Worm (Caenorhabditis elegans) whole organism, young adult: ENCODE data around the gene dyci-1.

Experiments used
- B0019.2 ChIP-seq: fragments of 200-800 bp; sonication (Bioruptor generic); conservative IDR thresholded peaks from 2 replicates; pipeline ENCODE4 v1.3.6; 2022; ENCODE audit warnings: missing genetic modification reagents, missing genetic modification characterization, missing compliant biosample characterization
- C17E4.6 ChIP-seq: fragments of 200-800 bp; sonication (Bioruptor generic); IDR thresholded peaks from 2 replicates; pipeline ENCODE4 v1.3.6; 2022; ENCODE audit warnings: missing genetic modification reagents, missing genetic modification characterization, missing compliant biosample characterization
- F10E7.11 ChIP-seq: sonication (generic microtip); optimal IDR thresholded peaks from 2 replicates; lab custom pipeline; 2017; ENCODE audit warnings: mild to moderate bottlenecking, missing genetic modification characterization, moderate library complexity, missing compliant biosample characterization
- F37B4.10 ChIP-seq: fragments of 200-800 bp; sonication (Bioruptor generic); IDR thresholded peaks from 2 replicates; pipeline ENCODE4 v1.3.6; 2022; ENCODE audit warnings: missing genetic modification characterization, missing compliant biosample characterization
- T07F8.4 ChIP-seq: sonication (generic microtip); optimal IDR thresholded peaks from 2 replicates; lab custom pipeline; 2016; ENCODE audit warnings: mild to moderate bottlenecking, missing genetic modification characterization, moderate library complexity, missing compliant biosample characterization
- T26A5.8 ChIP-seq: sonication (generic microtip); optimal IDR thresholded peaks from 2 replicates; lab custom pipeline; 2016; ENCODE audit warnings: missing genetic modification characterization, missing compliant biosample characterization
- Y53F4B.3 ChIP-seq: fragments of 200-800 bp; sonication (Bioruptor generic); IDR thresholded peaks from 2 replicates; pipeline ENCODE4 v1.3.6; 2022; ENCODE audit warnings: missing genetic modification reagents, missing genetic modification characterization, missing compliant biosample characterization
- Y56A3A.18 ChIP-seq: fragments of 200-800 bp; sonication (Bioruptor generic); IDR thresholded peaks from 2 replicates; pipeline ENCODE4 v1.3.6; 2022; ENCODE audit warnings: missing genetic modification reagents, missing genetic modification characterization, missing compliant biosample characterization
- Y67H2A.10 ChIP-seq: fragments of 200-800 bp; sonication (Bioruptor generic); conservative IDR thresholded peaks from 2 replicates; pipeline ENCODE4 v1.3.6; 2022; ENCODE audit warnings: missing genetic modification reagents, missing genetic modification characterization, missing compliant biosample characterization
- Y95B8A.8 ChIP-seq: fragments of 200-800 bp; sonication (Bioruptor generic); IDR thresholded peaks from 2 replicates; pipeline ENCODE4 v1.3.6; 2022; ENCODE audit warnings: missing genetic modification reagents, missing genetic modification characterization, missing compliant biosample characterization
- ZK185.1 ChIP-seq: sonication (generic microtip); optimal IDR thresholded peaks from 2 replicates; lab custom pipeline; 2016; ENCODE audit warnings: mild to moderate bottlenecking, missing genetic modification characterization, missing compliant biosample characterization; ENCODE audit not compliant: poor library complexity, severe bottlenecking
- akir-1 ChIP-seq: fragments of 200-800 bp; sonication (Bioruptor generic); optimal IDR thresholded peaks from 2 replicates; lab custom pipeline; 2018; ENCODE audit warnings: mild to moderate bottlenecking, missing genetic modification characterization, moderate library complexity, missing compliant biosample characterization
- aptf-2 ChIP-seq: fragments of 200-800 bp; sonication (Bioruptor generic); conservative IDR thresholded peaks from 2 replicates; pipeline ENCODE4 v1.3.6; 2022; ENCODE audit warnings: missing genetic modification reagents, missing genetic modification characterization, missing compliant biosample characterization
- atf-7 ChIP-seq: sonication (generic microtip); optimal IDR thresholded peaks from 2 replicates; lab custom pipeline; 2017; ENCODE audit warnings: mild to moderate bottlenecking, missing genetic modification characterization, missing compliant biosample characterization
- attf-3 ChIP-seq: fragments of 200-800 bp; sonication (Bioruptor generic); conservative IDR thresholded peaks from 2 replicates; pipeline ENCODE4 v1.3.6; 2022; ENCODE audit warnings: missing genetic modification reagents, missing genetic modification characterization, missing compliant biosample characterization
- ceh-27 ChIP-seq: fragments of 200-800 bp; sonication (Bioruptor generic); optimal IDR thresholded peaks from 2 replicates; lab custom pipeline; 2018; ENCODE audit warnings: mild to moderate bottlenecking, missing genetic modification characterization, moderate library complexity, missing compliant biosample characterization
- ceh-58 ChIP-seq: fragments of 200-800 bp; sonication (Bioruptor generic); IDR thresholded peaks from 2 replicates; pipeline ENCODE4 v1.3.6; 2022; ENCODE audit warnings: missing genetic modification characterization, missing compliant biosample characterization
- ceh-91 ChIP-seq: fragments of 200-800 bp; sonication (Bioruptor generic); IDR thresholded peaks from 2 replicates; pipeline ENCODE4 v1.3.6; 2022; ENCODE audit warnings: missing genetic modification reagents, missing genetic modification characterization, missing compliant biosample characterization
- chd-7 ChIP-seq: sonication (generic microtip); optimal IDR thresholded peaks from 2 replicates; lab custom pipeline; 2016; ENCODE audit warnings: mild to moderate bottlenecking, missing genetic modification characterization, moderate library complexity, missing compliant biosample characterization
- die-1 ChIP-seq: sonication (generic microtip); optimal IDR thresholded peaks from 2 replicates; lab custom pipeline; 2016; ENCODE audit warnings: missing genotype, mild to moderate bottlenecking, missing genetic modification characterization, missing compliant biosample characterization
- dpl-1 ChIP-seq: fragments of 150-350 bp; optimal IDR thresholded peaks from 2 replicates; lab custom pipeline; 2014; ENCODE audit warnings: missing biosample characterization, missing genetic modification reagents, missing genetic modification characterization
- egl-44 ChIP-seq: fragments of 200-800 bp; sonication (Bioruptor generic); IDR thresholded peaks from 2 replicates; pipeline ENCODE4 v1.3.6; 2022; ENCODE audit warnings: missing genetic modification reagents, missing genetic modification characterization, missing compliant biosample characterization
- egrh-3 ChIP-seq: fragments of 200-800 bp; sonication (Bioruptor generic); IDR thresholded peaks from 2 replicates; pipeline ENCODE4 v1.3.6; 2022; ENCODE audit warnings: missing genetic modification reagents, missing genetic modification characterization, missing compliant biosample characterization
- him-1 ChIP-seq: sonication (generic microtip); optimal IDR thresholded peaks from 2 replicates; lab custom pipeline; 2016; ENCODE audit warnings: missing genotype, missing genetic modification reagents, missing genetic modification characterization, missing compliant biosample characterization
- hlh-26 ChIP-seq: fragments of 200-800 bp; sonication (Bioruptor generic); conservative IDR thresholded peaks from 2 replicates; pipeline ENCODE4 v1.3.6; 2022; ENCODE audit warnings: missing genetic modification reagents, missing genetic modification characterization, missing compliant biosample characterization
- let-607 ChIP-seq, 2 experiments: fragments of 200-800 bp in 1 of 2; sonication (Bioruptor generic) in 1 of 2; sonication (generic microtip) in 1 of 2; optimal IDR thresholded peaks; 2 replicates each; lab custom pipeline; 2016 to 2018; ENCODE audit warnings: mild to moderate bottlenecking in 2 of 2, missing compliant biosample characterization in 2 of 2, missing genetic modification characterization in 2 of 2, moderate library complexity in 2 of 2, missing genotype in 1 of 2
- lin-40 ChIP-seq: sonication (generic microtip); optimal IDR thresholded peaks from 2 replicates; lab custom pipeline; 2016; ENCODE audit warnings: missing genetic modification characterization, mild to moderate bottlenecking, missing compliant biosample characterization, missing genotype, missing genetic modification reagents
- lsy-27 ChIP-seq: sonication (generic microtip); optimal IDR thresholded peaks from 2 replicates; lab custom pipeline; 2017; ENCODE audit warnings: missing genetic modification characterization, mild to moderate bottlenecking, missing compliant biosample characterization, antibody characterized with exemption, missing genotype, borderline replicate concordance; ENCODE audit not compliant: insufficient read depth
- madf-3 ChIP-seq: fragments of 200-800 bp; sonication (Bioruptor generic); IDR thresholded peaks from 2 replicates; pipeline ENCODE4 v1.3.6; 2022; ENCODE audit warnings: missing genetic modification reagents, missing genetic modification characterization, missing compliant biosample characterization
- madf-6 ChIP-seq: fragments of 200-800 bp; sonication (Bioruptor generic); IDR thresholded peaks from 2 replicates; pipeline ENCODE4 v1.3.6; 2022; ENCODE audit warnings: missing genetic modification reagents, missing genetic modification characterization, missing compliant biosample characterization
- madf-8 ChIP-seq: fragments of 200-800 bp; sonication (Bioruptor generic); conservative IDR thresholded peaks from 2 replicates; pipeline ENCODE4 v1.3.6; 2022; ENCODE audit warnings: missing genetic modification reagents, missing genetic modification characterization, missing compliant biosample characterization
- mcd-1 ChIP-seq: fragments of 200-800 bp; sonication (Bioruptor generic); IDR thresholded peaks from 2 replicates; pipeline ENCODE4 v1.3.6; 2022; ENCODE audit warnings: missing genetic modification reagents, missing genetic modification characterization, missing compliant biosample characterization
- mxl-1 ChIP-seq: sonication (generic microtip); optimal IDR thresholded peaks from 2 replicates; lab custom pipeline; 2016; ENCODE audit warnings: missing genetic modification characterization, missing compliant biosample characterization
- nfya-1 ChIP-seq: sonication (generic microtip); optimal IDR thresholded peaks from 2 replicates; lab custom pipeline; 2017; ENCODE audit warnings: antibody characterized with exemption, missing compliant biosample characterization, missing genetic modification characterization, borderline replicate concordance; ENCODE audit not compliant: insufficient read depth
- pha-4 ChIP-seq: fragments of 150-350 bp; sonication (generic microtip); optimal IDR thresholded peaks from 2 replicates; lab custom pipeline; 2014; ENCODE audit warnings: missing biosample characterization, missing genetic modification reagents, missing genetic modification characterization
- rcor-1 ChIP-seq: fragments of 200-800 bp; sonication (Bioruptor generic); IDR thresholded peaks from 2 replicates; pipeline ENCODE4 v1.3.6; 2022; ENCODE audit warnings: missing genetic modification reagents, missing genetic modification characterization, missing compliant biosample characterization
- rec-8 ChIP-seq, 2 experiments: sonication (generic microtip); optimal IDR thresholded peaks; 2 replicates each; lab custom pipeline; 2016; ENCODE audit warnings: mild to moderate bottlenecking in 2 of 2, missing genetic modification characterization in 2 of 2, missing genetic modification reagents in 2 of 2, missing genotype in 2 of 2, missing biosample characterization in 1 of 2, missing compliant biosample characterization in 1 of 2, moderate library complexity in 1 of 2
- rpc-1 ChIP-seq, 2 experiments: fragments of 150-350 bp in 1 of 2; sonication (generic microtip) in 1 of 2; optimal IDR thresholded peaks; 2 replicates each; lab custom pipeline; 2014 to 2018; ENCODE audit warnings: missing biosample characterization in 1 of 2, missing genetic modification characterization in 1 of 2, missing genetic modification reagents in 1 of 2, missing genotype in 1 of 2
- somi-1 ChIP-seq: fragments of 200-800 bp; sonication (Bioruptor generic); optimal IDR thresholded peaks from 2 replicates; lab custom pipeline; 2018; ENCODE audit warnings: mild to moderate bottlenecking, missing genetic modification characterization, missing compliant biosample characterization
- tbp1 ChIP-seq: fragments of 200-800 bp; sonication (Bioruptor generic); optimal IDR thresholded peaks from 2 replicates; lab custom pipeline; 2018; ENCODE audit warnings: mild to moderate bottlenecking, missing genetic modification characterization, missing compliant biosample characterization
- tbx-9 ChIP-seq: sonication (generic microtip); optimal IDR thresholded peaks from 2 replicates; lab custom pipeline; 2016; ENCODE audit warnings: borderline replicate concordance, missing genetic modification characterization, inconsistent platforms, missing compliant biosample characterization
- zim-3 ChIP-seq: sonication (generic microtip); optimal IDR thresholded peaks from 2 replicates; lab custom pipeline; 2017; ENCODE audit warnings: mild to moderate bottlenecking, missing genetic modification characterization, moderate library complexity, missing compliant biosample characterization
- ztf-18 ChIP-seq: sonication (generic microtip); optimal IDR thresholded peaks from 2 replicates; lab custom pipeline; 2016; ENCODE audit warnings: missing genotype, mild to moderate bottlenecking, missing genetic modification characterization, missing compliant biosample characterization
- ztf-22 ChIP-seq: fragments of 200-800 bp; sonication (Bioruptor generic); optimal IDR thresholded peaks from 2 replicates; lab custom pipeline; 2018; ENCODE audit warnings: mild to moderate bottlenecking, missing genetic modification characterization, moderate library complexity, missing compliant biosample characterization
- ztf-25 ChIP-seq: fragments of 200-800 bp; sonication (Bioruptor generic); IDR thresholded peaks from 2 replicates; pipeline ENCODE4 v1.3.6; 2022; ENCODE audit warnings: missing genetic modification reagents, missing genetic modification characterization, missing compliant biosample characterization
- ztf-28 ChIP-seq: fragments of 200-800 bp; sonication (Bioruptor generic); IDR thresholded peaks from 2 replicates; pipeline ENCODE4 v1.3.6; 2022; ENCODE audit warnings: missing genetic modification reagents, missing genetic modification characterization, missing compliant biosample characterization

The dyci-1 gene

DNA sequence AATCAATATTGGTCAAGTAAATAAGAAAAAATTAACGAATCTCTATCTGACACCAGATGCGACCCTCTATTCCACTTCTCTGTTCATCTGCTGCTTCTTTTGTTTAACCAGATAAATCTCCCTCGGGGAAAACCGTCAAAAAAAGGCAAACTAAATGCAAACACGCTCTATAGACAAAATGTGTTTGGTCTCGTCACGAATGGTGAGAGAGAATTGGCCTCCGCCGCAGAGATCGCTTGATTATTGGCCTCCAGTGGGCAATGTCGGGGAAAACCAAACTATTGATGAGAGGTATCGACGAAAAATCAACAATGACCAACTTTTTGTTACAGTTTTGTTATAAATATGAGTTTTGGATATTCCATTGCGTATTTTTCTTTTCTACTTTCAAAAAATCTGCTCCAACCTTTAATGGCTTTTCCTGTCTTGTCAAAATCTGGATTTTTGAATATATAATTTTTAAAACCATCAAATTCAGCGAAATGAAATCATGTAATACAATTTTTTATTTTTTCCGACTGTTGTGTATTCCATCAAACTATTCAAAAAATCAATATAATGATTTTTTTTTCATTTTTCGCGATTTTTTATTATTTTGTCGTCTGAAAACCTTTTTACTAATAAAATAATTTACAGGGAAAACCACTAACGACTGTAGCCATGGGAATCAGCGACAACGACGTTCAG, 5.5 kb upstream of the dyci-1 start, which contains the start of the genes C17H12.2 and vha-8 (continued):
- TF ChIP-seq mcd-1 (GFP tag; lab: Robert Waterston, UW): peak; percentile 98
- TF ChIP-seq Y56A3A.18: no peak
- TF ChIP-seq F37B4.10 (GFP tag; lab: Robert Waterston, UW): no peak
- peak; percentile 39 for TF ChIP-seq ztf-18 (tag; lab: Kevin White, UChicago)
- TF ChIP-seq ceh-58: no peak
- no peak for TF ChIP-seq T07F8.4 (tag; lab: Kevin White, UChicago)
- TF ChIP-seq hlh-26: no peak
- peak; percentile 73 for TF ChIP-seq somi-1 (GFP tag; lab: Kevin White, UChicago)
- TF ChIP-seq Y95B8A.8 (GFP tag; lab: Robert Waterston, UW): no peak
- TF ChIP-seq egrh-3: no peak
- TF ChIP-seq C17E4.6: no peak
- no peak for TF ChIP-seq ztf-28 (GFP tag; lab: Robert Waterston, UW)
- TF ChIP-seq mxl-1: no peak
- no peak for TF ChIP-seq nfya-1 (tag; lab: Kevin White, UChicago)
- TF ChIP-seq lsy-27: no peak
- peak; percentile 65 for TF ChIP-seq ZK185.1 (tag; lab: Kevin White, UChicago)
- no peak for TF ChIP-seq him-1 (tag; lab: Kevin White, UChicago)
- 0 out of 2 replicates have a peak, but pooled peaks have one; percentile 51 for TF ChIP-seq egl-44 (GFP tag; lab: Robert Waterston, UW)
- TF ChIP-seq T26A5.8 (tag; lab: Kevin White, UChicago): no peak
- no peak for TF ChIP-seq rec-8 (tag; optimal IDR thresholded peaks at IDR 0.05; lab: Kevin White, UChicago)
- TF ChIP-seq madf-8 (GFP tag; lab: Robert Waterston, UW): no peak
- TF ChIP-seq tbp1 (GFP tag; lab: Kevin White, UChicago): peak; percentile 48
- TF ChIP-seq Y53F4B.3 (GFP tag; lab: Robert Waterston, UW): no peak
- peak; percentile 7 for TF ChIP-seq akir-1 (GFP tag; lab: Kevin White, UChicago)
- no peak for TF ChIP-seq B0019.2 (GFP tag; lab: Robert Waterston, UW)
- TF ChIP-seq ztf-22 (GFP tag; lab: Kevin White, UChicago): no peak
- TF ChIP-seq madf-6: peak; percentile 47
- no peak for TF ChIP-seq zim-3 (tag; lab: Kevin White, UChicago)
- TF ChIP-seq chd-7 (tag; lab: Kevin White, UChicago): peak; percentile 46
- 0 out of 2 replicates have a peak, but pooled peaks have one; percentile 42 for TF ChIP-seq attf-3 (GFP tag; lab: Robert Waterston, UW)
- no peak; the same call in 1 of the 2 replicates for TF ChIP-seq aptf-2 (GFP tag; lab: Robert Waterston, UW)
- no peak for TF ChIP-seq tbx-9 (tag; lab: Kevin White, UChicago)
- peak; percentile 91 for TF ChIP-seq ceh-27 (GFP tag; lab: Kevin White, UChicago)
- TF ChIP-seq ceh-91: peak; percentile 45
- TF ChIP-seq Y67H2A.10: peak; percentile 78
- peak; percentile 88 for TF ChIP-seq lin-40 (tag; lab: Kevin White, UChicago)
- TF ChIP-seq dpl-1: peak; percentile 4
- TF ChIP-seq ztf-25 (GFP tag; lab: Robert Waterston, UW): no peak
- TF ChIP-seq madf-3 (GFP tag; lab: Robert Waterston, UW): 0 out of 2 replicates have a peak, but pooled peaks have one; percentile 6
- TF ChIP-seq atf-7 (tag; lab: Kevin White, UChicago): peak; percentile 26
- TF ChIP-seq F10E7.11 (tag; lab: Kevin White, UChicago): no peak
- peak in 1 of 2 experiments; percentile 19 for TF ChIP-seq let-607 (tag; optimal IDR thresholded peaks at IDR 0.05; lab: Kevin White, UChicago)
- no peak for TF ChIP-seq rpc-1 (optimal IDR thresholded peaks at IDR 0.05; lab: Kevin White, UChicago)
- TF ChIP-seq rpc-1 (tag; optimal IDR thresholded peaks at IDR 0.05; lab: Kevin White, UChicago): no peak
- 0 out of 2 replicates have a peak, but pooled peaks have one; percentile 46 for TF ChIP-seq rcor-1 (GFP tag; lab: Robert Waterston, UW)
- TF ChIP-seq die-1: no peak
- peak; percentile 67 for TF ChIP-seq pha-4
